Worm (Caenorhabditis elegans) whole organism, mixed stage, embryonic: ENCODE data around the gene sre-46.

Experiments
- ceh-43 ChIP-seq: fragments of 200-800 bp; sonication (Bioruptor generic); optimal IDR thresholded peaks from 2 replicates; lab custom pipeline; 2018; ENCODE audit warnings: mild to moderate bottlenecking, missing genetic modification characterization, moderate library complexity, missing compliant biosample characterization
- elt-1 ChIP-seq: sonication (generic microtip); optimal IDR thresholded peaks from 2 replicates; lab custom pipeline; 2017; ENCODE audit warnings: missing genetic modification characterization, mild to moderate bottlenecking, missing compliant biosample characterization, antibody characterized with exemption, moderate library complexity, borderline replicate concordance; ENCODE audit not compliant: insufficient read depth
- lin-32 ChIP-seq: fragments of 200-800 bp; sonication (Bioruptor generic); optimal IDR thresholded peaks from 2 replicates; lab custom pipeline; 2018; ENCODE audit warnings: mild to moderate bottlenecking, missing genetic modification characterization, missing compliant biosample characterization
- mep-1 ChIP-seq: fragments of 150-350 bp; optimal IDR thresholded peaks from 2 replicates; lab custom pipeline; 2017; ENCODE audit warnings: missing biosample characterization, missing genetic modification reagents, missing genetic modification characterization, inconsistent platforms
- mls-2 ChIP-seq: sonication (generic microtip); optimal IDR thresholded peaks from 2 replicates; lab custom pipeline; 2016; ENCODE audit warnings: mild to moderate bottlenecking, missing genetic modification characterization, moderate library complexity, missing compliant biosample characterization
- nhr-12 ChIP-seq: fragments of 150-350 bp; optimal IDR thresholded peaks from 2 replicates; lab custom pipeline; 2014; ENCODE audit warnings: missing biosample characterization, missing genetic modification characterization
- nhr-76 ChIP-seq: sonication (generic microtip); optimal IDR thresholded peaks from 2 replicates; lab custom pipeline; 2017; ENCODE audit warnings: missing biosample characterization, missing genetic modification characterization
- snpc-4 ChIP-seq: fragments of 150-350 bp; optimal IDR thresholded peaks from 2 replicates; lab custom pipeline; 2014; ENCODE audit warnings: missing biosample characterization, missing genetic modification characterization
- sptf-1 ChIP-seq: sonication (generic microtip); optimal IDR thresholded peaks from 2 replicates; lab custom pipeline; 2017; ENCODE audit warnings: mild to moderate bottlenecking, missing genetic modification characterization, moderate library complexity, missing compliant biosample characterization
- unc-39 ChIP-seq: fragments of 150-350 bp; optimal IDR thresholded peaks from 2 replicates; lab custom pipeline; 2014; ENCODE audit warnings: missing biosample characterization, missing genetic modification characterization
- unc-62 ChIP-seq: fragments of 150-350 bp; optimal IDR thresholded peaks from 2 replicates; lab custom pipeline; 2014; ENCODE audit warnings: missing biosample characterization, missing genetic modification reagents, missing genetic modification characterization
- ztf-11 ChIP-seq: fragments of 150-350 bp; optimal IDR thresholded peaks from 2 replicates; lab custom pipeline; 2014; ENCODE audit warnings: missing biosample characterization, missing genetic modification characterization

DNA sequence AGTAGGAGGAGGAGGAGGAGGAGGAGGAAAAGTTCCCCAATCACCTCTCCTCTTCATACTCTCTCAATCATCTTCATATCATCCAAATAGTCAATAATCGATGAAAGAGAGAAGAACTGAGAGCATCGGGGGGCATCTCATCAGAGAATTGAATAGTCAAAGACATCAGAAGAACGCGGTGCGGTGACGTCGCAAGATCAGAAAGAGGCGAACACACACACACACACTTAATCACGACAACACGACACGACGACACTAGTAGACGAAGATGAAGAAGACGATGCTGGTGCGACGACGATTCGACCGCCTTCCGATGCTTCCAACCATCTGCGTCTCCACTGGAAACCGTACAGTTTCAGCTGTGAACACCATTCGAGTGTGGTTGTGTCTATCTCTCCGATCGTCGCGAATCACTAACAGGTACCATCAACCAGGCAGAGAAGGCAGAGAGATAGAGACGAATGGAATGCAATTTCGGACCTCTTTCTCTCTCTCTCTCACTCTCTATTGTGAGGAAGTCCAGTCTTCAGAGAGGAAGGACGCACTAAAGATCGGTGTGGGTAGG is 42.5 kb downstream of the sre-46 start:
- TF ChIP-seq unc-62 (GFP tag; lab: Kevin White, UChicago) (no peak), snpc-4 (no peak), lin-32 (no peak), unc-39 (tag; lab: Kevin White, UChicago) (no peak), sptf-1 (no peak), mep-1 (tag; lab: Kevin White, UChicago) (no peak), elt-1 (tag; lab: Kevin White, UChicago) (no peak), nhr-76 (tag; lab: Kevin White, UChicago) (no peak), nhr-12 (no peak), ceh-43 (GFP tag; lab: Kevin White, UChicago) (no peak), ztf-11 (tag; lab: Kevin White, UChicago) (no peak), mls-2 (no peak)
